Fruit fly (Drosophila melanogaster): ENCODE data around the gene Rab26.

dm6 chr3L:21317416-21318259 is 936 bp upstream of the Rab26 start, which contains the start of gene Pc:
- TF ChIP-seq Sin3A (optimal IDR thresholded peaks at IDR 0.05) (no peak), psq (optimal IDR thresholded peaks at IDR 0.05) (no peak), Myc (optimal IDR thresholded peaks at IDR 0.05) (no peak), h (optimal IDR thresholded peaks at IDR 0.05) (no peak)

All from Kc167 (cell line).